Worm (Caenorhabditis elegans): ENCODE results near the gene T12A2.21.

DNA sequence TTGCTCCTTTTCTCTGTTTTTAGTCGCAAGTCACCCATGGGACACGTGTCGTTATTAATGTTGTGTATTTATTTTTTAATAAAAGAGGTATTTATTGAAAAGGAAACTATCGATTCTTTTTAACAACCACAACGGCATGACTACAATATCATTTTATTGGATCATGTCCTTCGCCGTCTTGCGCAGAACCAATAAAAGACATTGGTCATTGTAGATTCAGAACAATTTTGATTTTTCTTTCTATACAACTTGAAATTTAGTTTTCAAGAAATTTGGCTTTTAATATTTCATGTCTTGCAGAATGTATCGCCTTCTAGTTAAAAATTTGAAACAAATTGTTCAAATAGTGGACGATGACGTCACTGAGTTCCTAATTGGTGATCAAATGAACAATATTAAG is 15.0 kb upstream of the T12A2.21 start, which contains the start of gene amdh-1:
- TF ChIP-seq drap-1 (GFP tag; optimal IDR thresholded peaks at IDR 0.05) (no peak), pha-4 (tag; optimal IDR thresholded peaks at IDR 0.05) (no peak), unc-62 (GFP tag; optimal IDR thresholded peaks at IDR 0.05) (no peak)
